Comparison of ENCODE assay signal across 1 fruit fly cellular context in the genomic region with DNA sequence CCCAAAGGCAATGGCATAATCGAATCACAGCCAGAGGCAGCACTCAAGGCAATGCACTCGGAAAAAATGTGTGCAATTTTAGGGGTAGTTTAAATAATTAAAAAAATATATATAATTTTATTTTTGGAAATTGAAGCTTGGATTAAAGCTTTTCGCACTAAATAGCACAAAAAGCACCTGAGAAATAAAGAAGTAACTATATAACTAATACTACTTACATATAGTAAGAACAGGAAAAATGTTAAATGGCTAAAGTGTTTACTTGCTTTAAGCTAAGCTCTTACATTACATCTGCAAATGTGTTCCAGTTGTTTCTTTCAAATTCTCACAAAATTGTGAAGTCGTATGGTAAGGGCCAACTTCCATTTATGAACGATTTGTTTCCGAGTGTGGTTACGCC.
TF ChIP-seq lines count a peak whose summit lies in the region.

A gene (minus strand): TSS at position 17 of the 400 bp plus-strand sequence.

TF ChIP-seq in whole organism, prepupa, 60 proteins besides CTCF, POLR2A, EP300 and RAD21 (continued from another document):
- TF ChIP-seq CG10669 (GFP tag; optimal IDR thresholded peaks at IDR 0.05; lab: Kevin White, UChicago) (peak; percentile 42), fkh (GFP tag; optimal IDR thresholded peaks at IDR 0.05; lab: Kevin White, UChicago) (no peak), Ets96B (tag; optimal IDR thresholded peaks at IDR 0.05; lab: Kevin White, UChicago) (peak; percentile 41), vri (GFP tag; optimal IDR thresholded peaks at IDR 0.05; lab: Kevin White, UChicago) (no peak), Eip78C (GFP tag; lab: Kevin White, UChicago) (peak; percentile 74), CG3919 (GFP tag; optimal IDR thresholded peaks at IDR 0.05; lab: Kevin White, UChicago) (peak; percentile 28), dac (GFP tag; optimal IDR thresholded peaks at IDR 0.05; lab: Kevin White, UChicago) (no peak), Smox (GFP tag; optimal IDR thresholded peaks at IDR 0.05; lab: Kevin White, UChicago) (no peak), CG8632 (GFP tag; optimal IDR thresholded peaks at IDR 0.05; lab: Kevin White, UChicago) (peak; percentile 28), CG1621 (tag; optimal IDR thresholded peaks at IDR 0.05; lab: Kevin White, UChicago) (no peak), CG8319 (GFP tag; optimal IDR thresholded peaks at IDR 0.05; lab: Kevin White, UChicago) (no peak), CG6792 (GFP tag; optimal IDR thresholded peaks at IDR 0.05; lab: Kevin White, UChicago) (peak; percentile 20), CG11762 (GFP tag; optimal IDR thresholded peaks at IDR 0.05; lab: Kevin White, UChicago; ENCODE audit: insufficient read depth) (no peak)
TF ChIP-seq in whole organism, prepupa: peak in this region for 19.
